Worm (Caenorhabditis elegans): ENCODE results near the gene C46G7.5.
A peak's percentile ranks its signal among the peaks of the same experiment; 100 is the strongest.

Gene C46G7.5

ce11 chrIV:5967035-5967499 is 44.4 kb downstream of the C46G7.5 start (continued):
- TF ChIP-seq ttx-3 (tag; optimal IDR thresholded peaks at IDR 0.05): peak; percentile 74
- TF ChIP-seq unc-3 (GFP tag; conservative IDR thresholded peaks at IDR 0.05): peak; percentile 58
- TF ChIP-seq unc-3 (tag; optimal IDR thresholded peaks at IDR 0.05): peak; percentile 76
- TF ChIP-seq madf-2 (tag; optimal IDR thresholded peaks at IDR 0.05): peak; percentile 82
- peak; percentile 57 for TF ChIP-seq nfya-1 (tag; optimal IDR thresholded peaks at IDR 0.05)
- peak; percentile 71 for TF ChIP-seq pha-2 (tag; optimal IDR thresholded peaks at IDR 0.05)
- TF ChIP-seq rnt-1 (tag; optimal IDR thresholded peaks at IDR 0.05): peak; percentile 35
- TF ChIP-seq ceh-14 (tag; optimal IDR thresholded peaks at IDR 0.05): peak; percentile 73
- peak; percentile 52 for TF ChIP-seq unc-42 (tag; optimal IDR thresholded peaks at IDR 0.05)
- peak; percentile 39 for TF ChIP-seq syd-9 (tag; optimal IDR thresholded peaks at IDR 0.05)
- TF ChIP-seq mec-3 (tag; optimal IDR thresholded peaks at IDR 0.05; ENCODE audit: borderline replicate concordance): peak; percentile 55
- peak; percentile 71 for TF ChIP-seq dmd-4 (tag; optimal IDR thresholded peaks at IDR 0.05; ENCODE audit: borderline replicate concordance)
- TF ChIP-seq ceh-18 (tag; optimal IDR thresholded peaks at IDR 0.05): peak; percentile 76
- no peak for TF ChIP-seq ama-1 (optimal IDR thresholded peaks at IDR 0.05)
- peak; percentile 76 for TF ChIP-seq K09A11.1 (tag; optimal IDR thresholded peaks at IDR 0.05; ENCODE audit: insufficient read depth)
- no peak for TF ChIP-seq pax-1 (tag; optimal IDR thresholded peaks at IDR 0.05)
- TF ChIP-seq ceh-2 (tag; optimal IDR thresholded peaks at IDR 0.05): peak; percentile 73

ce11 chrIV:5964286-5964685 is 47.2 kb downstream of the C46G7.5 start:
- TF ChIP-seq ets-4 (tag; optimal IDR thresholded peaks at IDR 0.05) (no peak), fax-1 (tag; optimal IDR thresholded peaks at IDR 0.05) (no peak), unc-55 (GFP tag; optimal IDR thresholded peaks at IDR 0.05) (peak; percentile 80), ceh-31 (tag; optimal IDR thresholded peaks at IDR 0.05) (no peak), ceh-34 (tag; optimal IDR thresholded peaks at IDR 0.05) (peak; percentile 39), C08G9.2 (tag; optimal IDR thresholded peaks at IDR 0.05) (no peak), gmeb-2 (tag; optimal IDR thresholded peaks at IDR 0.05) (no peak), ztf-16 (tag; optimal IDR thresholded peaks at IDR 0.05) (no peak)

- TF ChIP-seq fax-1 (tag; optimal IDR thresholded peaks at IDR 0.05) (no peak), lin-11 (tag; optimal IDR thresholded peaks at IDR 0.05) (no peak), sox-2 (GFP tag; IDR thresholded peaks at IDR 0.05) (no peak), zip-5 (tag; optimal IDR thresholded peaks at IDR 0.05) (no peak), ceh-34 (tag; optimal IDR thresholded peaks at IDR 0.05) (no peak), ceh-9 (tag; optimal IDR thresholded peaks at IDR 0.05) (no peak)
These were observed 49.1 kb downstream of the C46G7.5 start, which contains the start of gene K02B2.6 for ce11 chrIV:5962219-5962945. Gene K02B2.6 (minus strand): TSS chrIV:5962269.
